Worm (Caenorhabditis elegans) whole organism, young adult: ENCODE results near the gene srd-33.
"Not testable (repeated sequence)": the region's sequence is repeated elsewhere in the genome, so short reads cannot be mapped to it uniquely, and the experiment has no call there.

ENCODE experiments used
- B0019.2 ChIP-seq: fragments of 200-800 bp; sonication (Bioruptor generic); conservative IDR thresholded peaks from 2 replicates; pipeline ENCODE4 v1.3.6; 2022; ENCODE audit warnings: missing genetic modification reagents, missing genetic modification characterization, missing compliant biosample characterization
- C06A6.2 ChIP-seq: fragments of 200-800 bp; sonication (Bioruptor generic); conservative IDR thresholded peaks from 2 replicates; pipeline ENCODE4 v1.3.6; 2022; ENCODE audit warnings: missing genetic modification characterization, missing compliant biosample characterization
- F22D6.2 ChIP-seq: sonication (generic microtip); optimal IDR thresholded peaks from 2 replicates; lab custom pipeline; 2016; ENCODE audit warnings: mild to moderate bottlenecking, missing genetic modification characterization, missing compliant biosample characterization
- F37B4.10 ChIP-seq: fragments of 200-800 bp; sonication (Bioruptor generic); IDR thresholded peaks from 2 replicates; pipeline ENCODE4 v1.3.6; 2022; ENCODE audit warnings: missing genetic modification characterization, missing compliant biosample characterization
- F39B2.1 ChIP-seq: fragments of 200-800 bp; sonication (Bioruptor generic); IDR thresholded peaks from 2 replicates; pipeline ENCODE4 v1.3.6; 2022; ENCODE audit warnings: missing genetic modification reagents, missing genetic modification characterization, missing compliant biosample characterization
- F55B11.4 ChIP-seq: sonication (generic microtip); optimal IDR thresholded peaks from 2 replicates; lab custom pipeline; 2016; ENCODE audit warnings: missing compliant biosample characterization, missing genetic modification characterization, borderline replicate concordance; ENCODE audit not compliant: insufficient read depth
- K11D2.4 ChIP-seq: fragments of 200-800 bp; sonication (Bioruptor generic); IDR thresholded peaks from 2 replicates; pipeline ENCODE4 v1.3.6; 2022; ENCODE audit warnings: missing genetic modification reagents, missing genetic modification characterization, missing compliant biosample characterization
- Y56A3A.18 ChIP-seq: fragments of 200-800 bp; sonication (Bioruptor generic); IDR thresholded peaks from 2 replicates; pipeline ENCODE4 v1.3.6; 2022; ENCODE audit warnings: missing genetic modification reagents, missing genetic modification characterization, missing compliant biosample characterization
- Y67H2A.10 ChIP-seq: fragments of 200-800 bp; sonication (Bioruptor generic); conservative IDR thresholded peaks from 2 replicates; pipeline ENCODE4 v1.3.6; 2022; ENCODE audit warnings: missing genetic modification reagents, missing genetic modification characterization, missing compliant biosample characterization
- cebp-1 ChIP-seq, 2 experiments: fragments of 200-800 bp in 1 of 2; sonication (Bioruptor generic) in 1 of 2; sonication (generic microtip) in 1 of 2; IDR thresholded peaks in 1 of 2; optimal IDR thresholded peaks in 1 of 2; 2 replicates each; pipeline versions ENCODE4 v1.3.6 to Lab custom; 2017 to 2022; ENCODE audit warnings: missing compliant biosample characterization in 2 of 2, missing genetic modification characterization in 2 of 2, mild to moderate bottlenecking in 1 of 2, missing genetic modification reagents in 1 of 2, moderate library complexity in 1 of 2
- die-1 ChIP-seq: sonication (generic microtip); optimal IDR thresholded peaks from 2 replicates; lab custom pipeline; 2016; ENCODE audit warnings: missing genotype, mild to moderate bottlenecking, missing genetic modification characterization, missing compliant biosample characterization
- dpl-1 ChIP-seq: fragments of 150-350 bp; optimal IDR thresholded peaks from 2 replicates; lab custom pipeline; 2014; ENCODE audit warnings: missing biosample characterization, missing genetic modification reagents, missing genetic modification characterization
- egl-18 ChIP-seq: fragments of 200-800 bp; sonication (Bioruptor generic); IDR thresholded peaks from 2 replicates; pipeline ENCODE4 v1.3.6; 2022; ENCODE audit warnings: missing genetic modification reagents, missing genetic modification characterization, missing compliant biosample characterization
- egrh-3 ChIP-seq: fragments of 200-800 bp; sonication (Bioruptor generic); IDR thresholded peaks from 2 replicates; pipeline ENCODE4 v1.3.6; 2022; ENCODE audit warnings: missing genetic modification reagents, missing genetic modification characterization, missing compliant biosample characterization
- ekl-4 ChIP-seq: fragments of 200-800 bp; sonication (Bioruptor generic); IDR thresholded peaks from 2 replicates; pipeline ENCODE4 v1.3.6; 2022; ENCODE audit warnings: missing genetic modification reagents, missing genetic modification characterization, missing compliant biosample characterization
- fkh-3 ChIP-seq: sonication (generic microtip); optimal IDR thresholded peaks from 2 replicates; lab custom pipeline; 2016; ENCODE audit warnings: mild to moderate bottlenecking, missing genetic modification characterization, missing compliant biosample characterization
- him-1 ChIP-seq: sonication (generic microtip); optimal IDR thresholded peaks from 2 replicates; lab custom pipeline; 2016; ENCODE audit warnings: missing genotype, missing genetic modification reagents, missing genetic modification characterization, missing compliant biosample characterization
- hmg-1.2 ChIP-seq: fragments of 200-800 bp; sonication (Bioruptor generic); IDR thresholded peaks from 2 replicates; pipeline ENCODE4 v1.3.6; 2022; ENCODE audit warnings: missing genetic modification reagents, missing genetic modification characterization, missing compliant biosample characterization
- hmg-20 ChIP-seq: fragments of 200-800 bp; sonication (Bioruptor generic); IDR thresholded peaks from 2 replicates; pipeline ENCODE4 v1.3.6; 2022; ENCODE audit warnings: missing genetic modification reagents, missing genetic modification characterization, missing compliant biosample characterization
- hsf-1 ChIP-seq: fragments of 200-800 bp; sonication (Bioruptor generic); IDR thresholded peaks from 2 replicates; pipeline ENCODE4 v1.3.6; 2022; ENCODE audit warnings: missing genetic modification reagents, missing genetic modification characterization, missing compliant biosample characterization
- let-526 ChIP-seq: fragments of 200-800 bp; sonication (Bioruptor generic); IDR thresholded peaks from 2 replicates; pipeline ENCODE4 v1.3.6; 2022; ENCODE audit warnings: missing genetic modification reagents, missing genetic modification characterization, missing compliant biosample characterization
- lsy-27 ChIP-seq: sonication (generic microtip); optimal IDR thresholded peaks from 2 replicates; lab custom pipeline; 2017; ENCODE audit warnings: missing genetic modification characterization, mild to moderate bottlenecking, missing compliant biosample characterization, antibody characterized with exemption, missing genotype, borderline replicate concordance; ENCODE audit not compliant: insufficient read depth
- madf-3 ChIP-seq: fragments of 200-800 bp; sonication (Bioruptor generic); IDR thresholded peaks from 2 replicates; pipeline ENCODE4 v1.3.6; 2022; ENCODE audit warnings: missing genetic modification reagents, missing genetic modification characterization, missing compliant biosample characterization
- madf-6 ChIP-seq: fragments of 200-800 bp; sonication (Bioruptor generic); IDR thresholded peaks from 2 replicates; pipeline ENCODE4 v1.3.6; 2022; ENCODE audit warnings: missing genetic modification reagents, missing genetic modification characterization, missing compliant biosample characterization
- mes-4 ChIP-seq: sonication (generic microtip); optimal IDR thresholded peaks from 2 replicates; lab custom pipeline; 2016; ENCODE audit warnings: missing genotype, missing genetic modification characterization, missing compliant biosample characterization
- nhr-80 ChIP-seq: sonication (generic microtip); optimal IDR thresholded peaks from 2 replicates; lab custom pipeline; 2016; ENCODE audit warnings: missing genetic modification characterization, missing compliant biosample characterization
- snpc-1.1 ChIP-seq: sonication (generic microtip); optimal IDR thresholded peaks from 2 replicates; lab custom pipeline; 2017; ENCODE audit warnings: missing genetic modification characterization, mild to moderate bottlenecking, missing compliant biosample characterization, antibody characterized with exemption, moderate library complexity, missing genotype, missing genetic modification reagents; ENCODE audit not compliant: insufficient read depth
- snpc-3.4 ChIP-seq: sonication (generic microtip); optimal IDR thresholded peaks from 2 replicates; lab custom pipeline; 2017; ENCODE audit warnings: missing genetic modification characterization, mild to moderate bottlenecking, missing compliant biosample characterization, antibody characterized with exemption, moderate library complexity, missing genotype, missing genetic modification reagents
- snpc-4 ChIP-seq, 5 experiments: fragments of 150-350 bp in 1 of 5; sonication (generic microtip) in 4 of 5; optimal IDR thresholded peaks; 2 replicates each; lab custom pipeline; 2014 to 2018; ENCODE audit warnings: missing genetic modification characterization in 5 of 5, missing biosample characterization in 3 of 5, antibody characterized with exemption in 2 of 5, mild to moderate bottlenecking in 2 of 5, missing compliant biosample characterization in 2 of 5, missing genotype in 2 of 5, moderate library complexity in 2 of 5, missing genetic modification reagents in 1 of 5
- tlf-1 ChIP-seq: fragments of 200-800 bp; sonication (Bioruptor generic); optimal IDR thresholded peaks from 2 replicates; lab custom pipeline; 2018; ENCODE audit warnings: mild to moderate bottlenecking, missing genetic modification characterization, missing compliant biosample characterization
- zfh-2 ChIP-seq: fragments of 200-800 bp; sonication (Bioruptor generic); conservative IDR thresholded peaks from 2 replicates; pipeline ENCODE4 v1.3.6; 2022; ENCODE audit warnings: missing genetic modification reagents, missing genetic modification characterization, missing compliant biosample characterization
- ztf-18 ChIP-seq: sonication (generic microtip); optimal IDR thresholded peaks from 2 replicates; lab custom pipeline; 2016; ENCODE audit warnings: missing genotype, mild to moderate bottlenecking, missing genetic modification characterization, missing compliant biosample characterization

The srd-33 gene

ce11 chrV:4900020-4900419 is 27.9 kb downstream of the srd-33 start, which contains the start of gene ugt-10:
Gene ugt-10, minus strand, starts transcription at chrV:4900120.
- not testable (repeated sequence) for TF ChIP-seq snpc-4 (GFP tag; optimal IDR thresholded peaks at IDR 0.05; lab: Kevin White, UChicago)
- TF ChIP-seq snpc-4 (tag; optimal IDR thresholded peaks at IDR 0.05; lab: Kevin White, UChicago) (peak in 1 of 4 experiments; percentile 41), hmg-1.2 (GFP tag; lab: Robert Waterston, UW) (peak; percentile 62)

ce11 chrV:4901074-4901473 is 29.0 kb downstream of the srd-33 start, which contains the start of gene ugt-67:
Gene ugt-67, plus strand, starts transcription at chrV:4901374.
- TF ChIP-seq nhr-80 (tag; lab: Kevin White, UChicago) (no peak), tlf-1 (GFP tag; lab: Kevin White, UChicago) (no peak), C06A6.2 (GFP tag; lab: Robert Waterston, UW) (no peak), madf-3 (GFP tag; lab: Robert Waterston, UW) (no peak), zfh-2 (GFP tag; lab: Robert Waterston, UW) (no peak), snpc-1.1 (tag; lab: Kevin White, UChicago) (no peak), snpc-3.4 (tag; lab: Kevin White, UChicago) (no peak), hmg-20 (GFP tag; lab: Robert Waterston, UW) (no peak), F55B11.4 (tag; lab: Kevin White, UChicago) (no peak), ztf-18 (tag; lab: Kevin White, UChicago) (no peak), him-1 (tag; lab: Kevin White, UChicago) (no peak)

- TF ChIP-seq F39B2.1, result no peak
- no peak for TF ChIP-seq him-1 (tag; lab: Kevin White, UChicago)
- no peak for TF ChIP-seq madf-6 (GFP tag; lab: Robert Waterston, UW)
- no peak for TF ChIP-seq madf-3 (GFP tag; lab: Robert Waterston, UW)
- no peak for TF ChIP-seq dpl-1 (GFP tag; lab: Kevin White, UChicago)
- TF ChIP-seq Y56A3A.18 (GFP tag; lab: Robert Waterston, UW), result no peak
- no peak for TF ChIP-seq K11D2.4 (GFP tag; lab: Robert Waterston, UW)
- no peak for TF ChIP-seq hsf-1 (GFP tag; lab: Robert Waterston, UW)
- no peak for TF ChIP-seq F22D6.2
- TF ChIP-seq fkh-3 (tag; lab: Kevin White, UChicago), result no peak
Observed at ce11 chrV:4903696-4904095, 31.6 kb downstream of the srd-33 start, which contains the start of gene ugt-8. Gene ugt-8, plus strand, starts transcription at chrV:4903930.

- TF ChIP-seq mes-4 (tag; lab: Kevin White, UChicago) (no peak), Y67H2A.10 (GFP tag; lab: Robert Waterston, UW) (no peak), cebp-1 (GFP tag; IDR thresholded peaks at IDR 0.05; lab: Robert Waterston, UW) (no peak), cebp-1 (tag; optimal IDR thresholded peaks at IDR 0.05; lab: Kevin White, UChicago) (no peak), egrh-3 (GFP tag; lab: Robert Waterston, UW) (no peak), die-1 (tag; lab: Kevin White, UChicago) (no peak), ekl-4 (GFP tag; lab: Robert Waterston, UW) (no peak), F37B4.10 (GFP tag; lab: Robert Waterston, UW) (no peak), B0019.2 (no peak), lsy-27 (tag; lab: Kevin White, UChicago) (no peak), C06A6.2 (GFP tag; lab: Robert Waterston, UW) (no peak), let-526 (GFP tag; lab: Robert Waterston, UW) (no peak), egl-18 (GFP tag; lab: Robert Waterston, UW) (no peak)
Observed at ce11 chrV:4905953-4906352, 33.9 kb downstream of the srd-33 start, which contains the start of gene ugt-14. Gene ugt-14, plus strand, starts transcription at chrV:4906253.
